Fruit fly (Drosophila melanogaster): ENCODE results near the gene Atg3.

Gene Atg3

DNA sequence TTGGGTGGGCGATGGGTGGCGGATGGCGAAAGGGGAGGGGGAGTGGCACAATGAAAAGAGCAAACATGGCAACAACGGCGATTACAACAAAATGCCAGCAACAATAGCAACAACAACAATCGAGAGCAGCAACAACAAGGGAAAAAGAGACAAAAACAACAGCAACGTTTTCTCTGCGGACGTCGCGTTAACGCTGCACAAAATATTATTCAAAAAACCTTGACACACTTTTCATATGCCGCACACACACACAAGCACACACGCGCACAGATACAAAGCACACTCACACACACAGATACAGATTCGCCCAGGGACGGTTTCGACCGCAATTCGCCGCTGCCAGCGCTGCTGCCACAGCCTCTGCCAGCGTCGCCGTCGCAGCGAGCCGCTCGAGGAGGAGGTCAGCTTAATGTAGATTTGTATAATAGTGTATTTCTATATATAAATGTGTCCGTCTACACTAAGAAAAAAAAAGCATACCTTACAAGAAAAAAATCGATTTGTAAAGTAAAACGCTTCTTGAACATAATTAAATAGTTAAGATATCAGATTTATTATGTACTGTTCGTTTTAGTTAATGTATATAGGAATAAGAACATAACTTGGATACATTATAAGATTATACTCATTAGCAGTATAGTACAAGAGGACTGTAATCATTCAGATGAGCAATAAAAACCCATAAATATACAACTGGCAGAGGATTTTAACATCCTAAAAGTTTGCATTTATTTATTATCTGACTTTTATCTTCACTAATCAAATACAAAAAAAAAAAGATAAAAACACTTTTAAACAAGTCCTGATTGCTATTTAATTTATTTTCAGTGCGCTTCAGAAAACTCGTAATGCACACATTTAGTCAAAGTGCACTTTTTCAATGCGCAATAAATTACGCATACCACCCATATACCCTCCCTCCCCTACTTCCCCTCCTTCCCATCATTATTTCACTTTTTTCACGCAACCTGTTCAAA is 33.5 kb downstream of the Atg3 start (continued):
- TF ChIP-seq CG9215 (GFP tag; IDR thresholded peaks at IDR 0.05) (no peak), CG10565 (GFP tag; optimal IDR thresholded peaks at IDR 0.05) (no peak), crp (GFP tag; optimal IDR thresholded peaks at IDR 0.05) (no peak), bbx (GFP tag; IDR thresholded peaks at IDR 0.05; ENCODE audit: partially characterized antibody) (no peak), Neu2 (GFP tag; optimal IDR thresholded peaks at IDR 0.05; ENCODE audit: borderline replicate concordance) (no peak), Lhr (GFP tag; optimal IDR thresholded peaks at IDR 0.05) (no peak), slbo (GFP tag; IDR thresholded peaks at IDR 0.05) (peak; percentile 15; the same call in 1 of the 2 replicates), B-H1 (GFP tag; IDR thresholded peaks at IDR 0.05) (peak; percentile 37; the same call in 2 of the 3 replicates), CG12236 (GFP tag; optimal IDR thresholded peaks at IDR 0.05) (no peak), CG2202 (tag; optimal IDR thresholded peaks at IDR 0.05) (no peak), gcm2 (GFP tag; optimal IDR thresholded peaks at IDR 0.05) (no peak), CG33213 (GFP tag; optimal IDR thresholded peaks at IDR 0.05) (no peak), stwl (tag; optimal IDR thresholded peaks at IDR 0.05) (no peak), BEAF-32 (GFP tag; optimal IDR thresholded peaks at IDR 0.05) (no peak), unc-4 (GFP tag; IDR thresholded peaks at IDR 0.05; ENCODE audit: partially characterized antibody) (no peak), her (GFP tag; optimal IDR thresholded peaks at IDR 0.05) (no peak), vnd (GFP tag; IDR thresholded peaks at IDR 0.05; ENCODE audit: partially characterized antibody) (no peak), sima (GFP tag; optimal IDR thresholded peaks at IDR 0.05) (no peak), CG12659 (GFP tag; optimal IDR thresholded peaks at IDR 0.05) (peak; percentile 80), Elba2 (GFP tag; optimal IDR thresholded peaks at IDR 0.05) (no peak), hb (GFP tag; IDR thresholded peaks at IDR 0.05; ENCODE audit: partially characterized antibody) (no peak), fd64A (GFP tag; optimal IDR thresholded peaks at IDR 0.05) (no peak), ken (GFP tag; IDR thresholded peaks at IDR 0.05) (no peak), CG32767 (GFP tag; IDR thresholded peaks at IDR 0.05) (peak; percentile 44; the same call in 1 of the 2 replicates), CG10979 (tag; optimal IDR thresholded peaks at IDR 0.05) (no peak), nau (GFP tag; optimal IDR thresholded peaks at IDR 0.05) (no peak), CG6254 (GFP tag; optimal IDR thresholded peaks at IDR 0.05) (no peak), ems (GFP tag; optimal IDR thresholded peaks at IDR 0.05) (no peak), CG7372 (GFP tag; IDR thresholded peaks at IDR 0.05) (no peak), CG17186 (GFP tag; optimal IDR thresholded peaks at IDR 0.05) (no peak), CG4820 (GFP tag; optimal IDR thresholded peaks at IDR 0.05) (peak; percentile 23), Hr78 (GFP tag; optimal IDR thresholded peaks at IDR 0.05) (peak in 1 of 2 experiments; percentile 4), nmo (GFP tag; optimal IDR thresholded peaks at IDR 0.05) (peak; percentile 74), dysf (GFP tag; IDR thresholded peaks at IDR 0.05) (peak; percentile 73), Drgx (GFP tag; IDR thresholded peaks at IDR 0.05) (peak; percentile 7; the same call in 1 of the 2 replicates), CG8089 (GFP tag; optimal IDR thresholded peaks at IDR 0.05) (no peak), abd-A (tag; optimal IDR thresholded peaks at IDR 0.05) (peak; percentile 73), CG9932 (GFP tag; IDR thresholded peaks at IDR 0.05) (no peak), GATAe (GFP tag; conservative IDR thresholded peaks at IDR 0.05) (no peak), Dbx (GFP tag; IDR thresholded peaks at IDR 0.05) (no peak), CG10274 (GFP tag; optimal IDR thresholded peaks at IDR 0.05) (no peak), dimm (GFP tag; IDR thresholded peaks at IDR 0.05) (peak; percentile 47), CG10321 (GFP tag; IDR thresholded peaks at IDR 0.05) (0 out of 2 replicates have a peak, but pooled peaks have one; percentile 33), C15 (GFP tag; IDR thresholded peaks at IDR 0.05) (no peak), CG6689 (GFP tag; IDR thresholded peaks at IDR 0.05) (peak; percentile 66; the same call in 1 of the 2 replicates), Tbp (GFP tag; optimal IDR thresholded peaks at IDR 0.05) (no peak), sens (GFP tag) (peak; percentile 86), onecut (GFP tag; IDR thresholded peaks at IDR 0.05) (peak; percentile 54)

Data from whole organism, embryonic.